Fruit fly (Drosophila melanogaster): ENCODE measurements around the gene CG14915.

- TF ChIP-seq usp (GFP tag; optimal IDR thresholded peaks at IDR 0.05) (no peak), psq (GFP tag; optimal IDR thresholded peaks at IDR 0.05) (no peak), pan (optimal IDR thresholded peaks at IDR 0.05) (no peak), OdsH (GFP tag; optimal IDR thresholded peaks at IDR 0.05) (no peak), dmrt93B (GFP tag; optimal IDR thresholded peaks at IDR 0.05) (no peak), dsf (GFP tag; optimal IDR thresholded peaks at IDR 0.05; ENCODE audit: borderline replicate concordance) (no peak), Dfd (GFP tag; optimal IDR thresholded peaks at IDR 0.05) (no peak), fru (GFP tag; optimal IDR thresholded peaks at IDR 0.05) (no peak), N (GFP tag; optimal IDR thresholded peaks at IDR 0.05) (no peak), ey (GFP tag; optimal IDR thresholded peaks at IDR 0.05) (no peak), foxo (GFP tag; optimal IDR thresholded peaks at IDR 0.05) (no peak)
Observed at dm6 chr2L:11068907-11069306, 1.9 kb upstream of the CG14915 start.
